Fruit fly (Drosophila melanogaster) whole organism, wandering third instar larva: ENCODE measurements around the gene CG31515.

Experiments
- Abd-B ChIP-seq: fragments of >200 bp; optimal IDR thresholded peaks from 2 replicates; lab custom pipeline; 2017; ENCODE audit warnings: missing biosample characterization, missing genetic modification characterization
- CG9705 ChIP-seq: fragments of 200-800 bp; sonication (Bioruptor generic); optimal IDR thresholded peaks from 2 replicates; lab custom pipeline; 2018; ENCODE audit warnings: missing biosample characterization, mild to moderate bottlenecking, missing genetic modification characterization
- CrebA ChIP-seq: fragments of 200-800 bp; sonication (Bioruptor generic); optimal IDR thresholded peaks from 2 replicates; lab custom pipeline; 2016; ENCODE audit warnings: missing biosample characterization, mild to moderate bottlenecking, missing genetic modification characterization, borderline replicate concordance
- Dfd ChIP-seq: fragments of >200 bp; optimal IDR thresholded peaks from 2 replicates; lab custom pipeline; 2017; ENCODE audit warnings: missing biosample characterization, missing genetic modification characterization
- HLH106 ChIP-seq: fragments of 200-800 bp; optimal IDR thresholded peaks from 3 replicates; lab custom pipeline; 2019; ENCODE audit warnings: missing biosample characterization, mild to moderate bottlenecking, missing genetic modification characterization, moderate library complexity
- Hnf4 ChIP-seq: fragments of 200-800 bp; sonication (Bioruptor generic); optimal IDR thresholded peaks from 2 replicates; lab custom pipeline; 2016; ENCODE audit warnings: missing biosample characterization, mild to moderate bottlenecking, missing genetic modification characterization
- Hr83 ChIP-seq: fragments of 200-300 bp; sonication (Bioruptor generic); optimal IDR thresholded peaks from 2 replicates; lab custom pipeline; 2016; ENCODE audit warnings: missing biosample characterization, mild to moderate bottlenecking, missing genetic modification characterization, moderate library complexity; ENCODE audit not compliant: poor library complexity, severe bottlenecking
- Jra ChIP-seq: sonication (Bioruptor generic); optimal IDR thresholded peaks from 2 replicates; lab custom pipeline; 2016; ENCODE audit warnings: missing biosample characterization, missing genetic modification characterization
- Mio ChIP-seq: sonication (Bioruptor generic); optimal IDR thresholded peaks from 2 replicates; lab custom pipeline; 2016; ENCODE audit warnings: missing biosample characterization, missing genetic modification characterization
- Myc ChIP-seq: fragments of >200 bp; optimal IDR thresholded peaks from 2 replicates; lab custom pipeline; 2017
- N ChIP-seq: fragments of >200 bp; optimal IDR thresholded peaks from 2 replicates; lab custom pipeline; 2018; ENCODE audit warnings: missing biosample characterization, missing external identifiers, missing genetic modification characterization
- OdsH ChIP-seq: fragments of 200-800 bp; sonication (Bioruptor generic); optimal IDR thresholded peaks from 2 replicates; lab custom pipeline; 2016; ENCODE audit warnings: missing biosample characterization, mild to moderate bottlenecking, missing genetic modification characterization
- Rel ChIP-seq, 2 experiments: fragments of 200-800 bp; sonication (Bioruptor generic) in 1 of 2; optimal IDR thresholded peaks; 2 replicates in 1 of 2; 3 replicates in 1 of 2; lab custom pipeline; 2016 to 2019; ENCODE audit warnings: mild to moderate bottlenecking in 2 of 2, missing biosample characterization in 2 of 2, missing genetic modification characterization in 2 of 2, moderate library complexity in 1 of 2
- Sp1 ChIP-seq: fragments of 200-800 bp; sonication (Bioruptor generic); optimal IDR thresholded peaks from 3 replicates; lab custom pipeline; 2019; ENCODE audit warnings: missing biosample characterization, mild to moderate bottlenecking, missing genetic modification characterization, moderate library complexity
- Vsx2 ChIP-seq: fragments of 200-300, 225-300 bp; sonication (Bioruptor generic); optimal IDR thresholded peaks from 2 replicates; lab custom pipeline; 2018; ENCODE audit warnings: missing biosample characterization, missing genetic modification characterization; ENCODE audit not compliant: partially characterized antibody
- brk ChIP-seq: fragments of 200-800 bp; sonication (Bioruptor generic); optimal IDR thresholded peaks from 2 replicates; lab custom pipeline; 2016; ENCODE audit warnings: missing biosample characterization, mild to moderate bottlenecking, missing genetic modification characterization
- dl ChIP-seq, 2 experiments: fragments of 175-275, 200-275 bp in 1 of 2; fragments of 200-275 bp in 1 of 2; sonication (Bioruptor generic); optimal IDR thresholded peaks; lab custom pipeline; 2018; ENCODE audit warnings: mild to moderate bottlenecking in 2 of 2, missing biosample characterization in 2 of 2, missing genetic modification characterization in 2 of 2, moderate library complexity in 2 of 2; ENCODE audit not compliant: partially characterized antibody in 2 of 2, insufficient read depth in 1 of 2
- dmrt93B ChIP-seq: fragments of 200-800 bp; sonication (Bioruptor generic); optimal IDR thresholded peaks from 2 replicates; lab custom pipeline; 2018; ENCODE audit warnings: missing biosample characterization, mild to moderate bottlenecking, missing genetic modification characterization
- dsf ChIP-seq: sonication (Bioruptor generic); optimal IDR thresholded peaks from 2 replicates; lab custom pipeline; 2016; ENCODE audit warnings: missing biosample characterization, missing genetic modification characterization, borderline replicate concordance
- ey ChIP-seq: fragments of 200-800 bp; sonication (Bioruptor generic); optimal IDR thresholded peaks from 2 replicates; lab custom pipeline; 2016; ENCODE audit warnings: missing biosample characterization, missing genetic modification characterization
- foxo ChIP-seq, 2 experiments: fragments of 200-800 bp; sonication (Bioruptor generic); optimal IDR thresholded peaks; 2 replicates in 1 of 2; 3 replicates in 1 of 2; lab custom pipeline; 2016 to 2017; ENCODE audit warnings: missing biosample characterization in 2 of 2, missing genetic modification characterization in 2 of 2
- fru ChIP-seq: fragments of 200-800 bp; sonication (Bioruptor generic); optimal IDR thresholded peaks from 3 replicates; lab custom pipeline; 2016; ENCODE audit warnings: missing biosample characterization, mild to moderate bottlenecking, missing genetic modification characterization
- h ChIP-seq: fragments of 200-800 bp; sonication (Bioruptor generic); optimal IDR thresholded peaks from 3 replicates; lab custom pipeline; 2016; ENCODE audit warnings: missing biosample characterization, mild to moderate bottlenecking, missing genetic modification characterization
- jim ChIP-seq: fragments of 175-275, 200-325 bp; sonication (Bioruptor generic); optimal IDR thresholded peaks from 2 replicates; lab custom pipeline; 2016; ENCODE audit warnings: missing biosample characterization, mild to moderate bottlenecking, missing genetic modification characterization
- lola ChIP-seq: fragments of >200 bp; optimal IDR thresholded peaks from 2 replicates; lab custom pipeline; 2017; ENCODE audit warnings: missing biosample characterization, missing genetic modification characterization
- pan ChIP-seq: fragments of >200 bp; optimal IDR thresholded peaks from 2 replicates; lab custom pipeline; 2017
- psq ChIP-seq: fragments of 200-800 bp; sonication (Bioruptor generic); optimal IDR thresholded peaks from 3 replicates; lab custom pipeline; 2017; ENCODE audit warnings: missing biosample characterization, mild to moderate bottlenecking, missing genetic modification characterization, moderate library complexity
- rgr ChIP-seq: fragments of 200-800 bp; sonication (Bioruptor generic); optimal IDR thresholded peaks from 3 replicates; lab custom pipeline; 2016; ENCODE audit warnings: missing biosample characterization, mild to moderate bottlenecking, missing genetic modification characterization
- usp ChIP-seq: fragments of >200 bp; optimal IDR thresholded peaks from 2 replicates; lab custom pipeline; 2017; ENCODE audit warnings: missing biosample characterization, missing genetic modification characterization

Gene CG31515

DNA sequence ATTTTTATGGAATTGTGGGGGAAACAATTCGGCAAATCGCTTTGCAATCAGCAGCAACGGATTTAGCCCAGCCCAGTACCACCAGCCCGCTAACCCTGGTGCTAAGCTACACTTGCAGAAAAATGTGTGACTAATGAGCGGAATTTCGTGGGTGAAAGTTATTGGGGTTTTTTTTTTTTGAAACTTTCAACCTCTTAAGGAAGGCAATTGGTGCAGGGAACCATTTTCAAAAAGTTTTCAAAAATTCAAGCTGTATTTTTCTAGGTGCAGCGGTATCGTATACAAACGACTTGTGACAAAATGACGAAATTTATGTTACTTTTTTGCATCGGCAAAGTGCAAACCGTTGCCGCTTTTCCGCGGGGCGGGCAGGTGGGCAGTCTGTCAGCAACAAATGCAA is 10.3 kb upstream of the CG31515 start:
- no peak for TF ChIP-seq fru
- TF ChIP-seq Mio (GFP tag; lab: Kevin White, UChicago), result no peak

DNA sequence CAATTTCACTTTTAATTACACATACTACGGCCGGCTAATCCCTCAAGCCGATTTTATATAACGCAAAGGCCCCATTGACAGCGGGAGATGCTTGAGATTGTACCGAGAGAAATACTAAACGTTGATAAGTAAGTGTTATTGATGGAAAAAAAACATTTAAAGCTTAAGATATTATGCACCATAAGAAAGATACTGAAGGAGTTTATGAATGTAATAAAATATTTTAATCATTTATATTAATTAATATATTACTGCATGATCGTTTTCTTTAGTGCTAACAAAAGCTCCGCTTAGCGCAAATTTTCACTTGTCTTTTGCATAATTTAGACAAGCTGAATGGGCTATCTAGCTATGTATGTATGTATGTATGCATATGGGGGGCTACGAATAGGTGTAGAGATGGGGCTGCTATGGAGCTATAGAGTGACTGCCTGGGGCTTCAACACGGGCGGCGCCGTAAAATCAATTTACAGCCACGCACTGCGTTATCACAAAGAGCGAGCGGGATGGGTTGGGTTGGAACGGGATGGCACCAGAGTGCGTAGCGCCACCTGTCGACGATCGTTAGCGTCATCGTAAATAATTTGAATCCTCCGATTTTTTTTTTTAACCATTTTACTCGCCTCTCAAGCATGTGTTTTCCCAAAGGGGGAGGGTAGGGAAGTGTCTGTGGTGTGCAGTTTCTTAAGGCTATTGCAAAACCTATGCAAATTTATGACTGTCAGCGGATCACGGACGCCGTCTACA is 8.0 kb upstream of the CG31515 start:
- TF ChIP-seq Vsx2 (GFP tag; lab: Kevin White, UChicago) (no peak), Myc (no peak), Abd-B (GFP tag; lab: Kevin White, UChicago) (no peak), Jra (no peak), h (GFP tag; lab: Kevin White, UChicago) (no peak), Mio (GFP tag; lab: Kevin White, UChicago) (no peak), foxo (GFP tag; optimal IDR thresholded peaks at IDR 0.05; lab: Kevin White, UChicago) (no peak), dl (GFP tag; optimal IDR thresholded peaks at IDR 0.05; lab: Kevin White, UChicago; ENCODE audit: insufficient read depth in 1 of 2, partially characterized antibody in 2 of 2) (no peak), psq (GFP tag; lab: Kevin White, UChicago) (no peak), Hnf4 (no peak)

DNA sequence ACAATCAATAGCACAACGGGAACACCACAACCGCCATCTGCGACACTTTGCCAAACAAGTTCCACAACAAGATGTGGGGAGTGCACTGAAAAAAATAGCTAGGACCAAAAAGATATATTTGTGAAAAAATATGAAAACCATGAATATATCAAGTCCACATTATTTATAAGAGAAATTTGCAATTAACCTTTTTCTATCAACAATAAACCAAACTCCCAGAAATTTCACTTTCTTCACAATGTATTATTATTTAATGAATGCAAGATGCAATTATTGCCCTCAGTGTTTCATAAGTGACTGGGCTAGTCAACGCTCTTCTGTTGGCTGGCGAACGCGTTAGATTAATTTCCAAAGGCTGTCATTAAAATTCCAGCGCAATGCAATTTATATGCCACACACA is 7.0 kb upstream of the CG31515 start:
- TF ChIP-seq Mio (GFP tag; lab: Kevin White, UChicago) (no peak), Myc (no peak), h (GFP tag; lab: Kevin White, UChicago) (no peak), Abd-B (GFP tag; lab: Kevin White, UChicago) (no peak), dl (GFP tag; optimal IDR thresholded peaks at IDR 0.05; lab: Kevin White, UChicago; ENCODE audit: insufficient read depth in 1 of 2, partially characterized antibody in 2 of 2) (no peak), CrebA (GFP tag; lab: Kevin White, UChicago) (no peak), dmrt93B (no peak), lola (GFP tag; lab: Kevin White, UChicago) (no peak), rgr (GFP tag; lab: Kevin White, UChicago) (no peak), psq (GFP tag; lab: Kevin White, UChicago) (no peak), Sp1 (GFP tag; lab: Kevin White, UChicago) (no peak), OdsH (GFP tag; lab: Kevin White, UChicago) (no peak), foxo (GFP tag; optimal IDR thresholded peaks at IDR 0.05; lab: Kevin White, UChicago) (no peak), Jra (no peak), brk (GFP tag; lab: Kevin White, UChicago) (no peak), pan (lab: Kevin White, UChicago) (no peak), Rel (GFP tag; optimal IDR thresholded peaks at IDR 0.05; lab: Kevin White, UChicago) (no peak), Rel (tag; optimal IDR thresholded peaks at IDR 0.05; lab: Kevin White, UChicago) (no peak), N (GFP tag; lab: Kevin White, UChicago) (no peak)

DNA sequence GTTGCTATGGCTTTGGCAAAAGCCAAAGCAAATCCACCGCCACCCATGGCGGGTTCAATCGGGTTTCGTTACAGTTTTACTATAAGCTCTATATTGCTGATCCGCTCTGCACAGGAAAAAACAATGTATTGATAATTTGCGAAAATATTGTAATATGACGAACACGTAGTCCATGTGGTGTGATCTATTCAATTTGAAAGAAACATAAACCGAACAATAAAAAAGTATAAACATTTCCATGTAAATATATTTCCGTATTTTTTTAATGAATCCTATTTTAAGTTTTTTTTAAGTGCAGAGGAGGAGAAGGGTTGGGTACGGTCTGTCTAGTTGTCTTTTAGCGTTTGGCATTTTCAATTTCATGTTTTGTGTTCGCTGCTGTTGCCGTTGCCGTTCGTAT is 4.8 kb upstream of the CG31515 start:
- TF ChIP-seq dl (GFP tag; optimal IDR thresholded peaks at IDR 0.05; lab: Kevin White, UChicago; ENCODE audit: insufficient read depth in 1 of 2, partially characterized antibody in 2 of 2) (no peak), Hr83 (GFP tag; lab: Kevin White, UChicago) (no peak), HLH106 (tag; lab: Kevin White, UChicago) (no peak), CG9705 (no peak), Vsx2 (GFP tag; lab: Kevin White, UChicago) (no peak), usp (GFP tag; lab: Kevin White, UChicago) (no peak), Sp1 (GFP tag; lab: Kevin White, UChicago) (no peak), ey (GFP tag; lab: Kevin White, UChicago) (no peak), Dfd (GFP tag; lab: Kevin White, UChicago) (no peak), Mio (GFP tag; lab: Kevin White, UChicago) (no peak), N (GFP tag; lab: Kevin White, UChicago) (no peak), dmrt93B (no peak), Jra (no peak), Rel (GFP tag; optimal IDR thresholded peaks at IDR 0.05; lab: Kevin White, UChicago) (no peak), Rel (tag; optimal IDR thresholded peaks at IDR 0.05; lab: Kevin White, UChicago) (no peak)

DNA sequence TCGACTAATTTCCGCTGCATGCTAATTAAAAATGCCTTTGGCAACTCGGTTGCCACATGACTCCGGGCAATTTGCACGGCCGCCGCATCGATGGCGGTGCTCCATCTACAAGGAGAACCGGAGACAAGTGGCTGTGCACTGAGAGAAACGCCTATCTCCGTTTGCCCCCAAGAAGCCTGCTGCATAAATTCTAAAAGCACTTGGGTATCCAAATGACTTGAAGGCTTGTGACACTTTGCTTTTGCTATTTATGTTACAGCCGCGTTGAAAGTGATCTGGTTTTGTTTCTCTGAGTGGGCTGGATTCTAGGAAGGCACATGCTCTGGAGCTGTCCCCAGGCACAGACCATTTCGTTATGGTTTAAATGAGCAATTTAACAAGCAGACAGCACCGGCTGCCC is 3.5 kb upstream of the CG31515 start:
- TF ChIP-seq CrebA (GFP tag; lab: Kevin White, UChicago), result no peak
- no peak for TF ChIP-seq Jra
- no peak for TF ChIP-seq CG9705
- no peak for TF ChIP-seq h (GFP tag; lab: Kevin White, UChicago)
- TF ChIP-seq ey (GFP tag; lab: Kevin White, UChicago), result no peak
- no peak for TF ChIP-seq Hr83 (GFP tag; lab: Kevin White, UChicago)
- TF ChIP-seq brk (GFP tag; lab: Kevin White, UChicago), result no peak
- no peak for TF ChIP-seq Sp1 (GFP tag; lab: Kevin White, UChicago)
- no peak for TF ChIP-seq OdsH (GFP tag; lab: Kevin White, UChicago)
- no peak for TF ChIP-seq Rel (GFP tag; optimal IDR thresholded peaks at IDR 0.05; lab: Kevin White, UChicago)
- no peak for TF ChIP-seq Rel (tag; optimal IDR thresholded peaks at IDR 0.05; lab: Kevin White, UChicago)
- TF ChIP-seq dl (GFP tag; optimal IDR thresholded peaks at IDR 0.05; lab: Kevin White, UChicago; ENCODE audit: insufficient read depth in 1 of 2, partially characterized antibody in 2 of 2), result no peak
- TF ChIP-seq jim (GFP tag; lab: Kevin White, UChicago), result no peak
- no peak for TF ChIP-seq psq (GFP tag; lab: Kevin White, UChicago)
- TF ChIP-seq N (GFP tag; lab: Kevin White, UChicago), result no peak
- TF ChIP-seq dsf (GFP tag; lab: Kevin White, UChicago), result no peak
